Worm (Caenorhabditis elegans): Measurements from ENCODE around the gene unc-62.
A peak's percentile ranks its signal among the peaks of the same experiment; 100 is the strongest.

unc-62 gene

ce11 chrV:4507836-4508462 is 10.7 kb downstream of the unc-62 start (continued):
- peak; percentile 50 for TF ChIP-seq jun-1 (tag; optimal IDR thresholded peaks at IDR 0.05)
- peak; percentile 39 for TF ChIP-seq ztf-4 (tag; optimal IDR thresholded peaks at IDR 0.05)
- no peak for TF ChIP-seq grh-1 (GFP tag; IDR thresholded peaks at IDR 0.05)
- TF ChIP-seq vab-15 (tag; optimal IDR thresholded peaks at IDR 0.05): peak; percentile 68
- TF ChIP-seq tbx-2 (tag; optimal IDR thresholded peaks at IDR 0.05): peak; percentile 74
- peak; percentile 91 for TF ChIP-seq nhr-85 (tag)
- TF ChIP-seq mab-9 (GFP tag; IDR thresholded peaks at IDR 0.05): peak; percentile 57
- peak; percentile 74 for TF ChIP-seq nhr-47 (tag; optimal IDR thresholded peaks at IDR 0.05)
- TF ChIP-seq zip-4 (GFP tag; optimal IDR thresholded peaks at IDR 0.05): no peak
- TF ChIP-seq mep-1 (tag; optimal IDR thresholded peaks at IDR 0.05): peak; percentile 82
- no peak for TF ChIP-seq ceh-63 (GFP tag; optimal IDR thresholded peaks at IDR 0.05)
- peak; percentile 93 for TF ChIP-seq nhr-71 (tag; optimal IDR thresholded peaks at IDR 0.05)
- no peak for TF ChIP-seq aha-1 (tag; optimal IDR thresholded peaks at IDR 0.05)
- peak in 4 of 6 experiments; percentile 18 to 56 (median 39) for TF ChIP-seq elt-3 (tag; optimal IDR thresholded peaks at IDR 0.05)
- peak in 1 of 2 experiments; percentile 77 for TF ChIP-seq ztf-11 (tag; optimal IDR thresholded peaks at IDR 0.05)
- TF ChIP-seq lin-35 (GFP tag; optimal IDR thresholded peaks at IDR 0.05): peak in 1 of 2 experiments; percentile 52
- TF ChIP-seq egl-13 (tag; optimal IDR thresholded peaks at IDR 0.05): peak; percentile 72
- TF ChIP-seq nhr-20 (tag; optimal IDR thresholded peaks at IDR 0.05): peak; percentile 80
- TF ChIP-seq pag-3 (tag; optimal IDR thresholded peaks at IDR 0.05; ENCODE audit: borderline replicate concordance, insufficient read depth): peak; percentile 81
- peak; percentile 71 for TF ChIP-seq dsc-1 (tag; optimal IDR thresholded peaks at IDR 0.05)
- TF ChIP-seq hlh-17 (GFP tag; optimal IDR thresholded peaks at IDR 0.05; ENCODE audit: borderline replicate concordance): no peak
- peak; percentile 53 to 66 for TF ChIP-seq efl-1 (optimal IDR thresholded peaks at IDR 0.05)
- TF ChIP-seq efl-1 (GFP tag; optimal IDR thresholded peaks at IDR 0.05 in 1 of 2): peak; percentile 19 to 39
- no peak for TF ChIP-seq sox-4 (tag; optimal IDR thresholded peaks at IDR 0.05)
- TF ChIP-seq isw-1 (GFP tag; IDR thresholded peaks at IDR 0.05): peak; percentile 19; the same call in 1 of the 2 replicates
- peak; percentile 62 for TF ChIP-seq unc-86 (tag; optimal IDR thresholded peaks at IDR 0.05)
- no peak for TF ChIP-seq snpc-4 (tag; optimal IDR thresholded peaks at IDR 0.05)

- no peak for TF ChIP-seq lir-3 (tag; optimal IDR thresholded peaks at IDR 0.05; ENCODE audit: poor library complexity)
- TF ChIP-seq ces-1 (GFP tag; optimal IDR thresholded peaks at IDR 0.05): no peak
- TF ChIP-seq ceh-82 (tag; optimal IDR thresholded peaks at IDR 0.05): no peak
- TF ChIP-seq unc-62 (GFP tag; optimal IDR thresholded peaks at IDR 0.05): no peak
- no peak for TF ChIP-seq ceh-88 (GFP tag; IDR thresholded peaks at IDR 0.05)
- TF ChIP-seq nhr-20 (tag; optimal IDR thresholded peaks at IDR 0.05): no peak
- no peak for TF ChIP-seq nhr-85 (tag)
- no peak for TF ChIP-seq lin-15B (tag; optimal IDR thresholded peaks at IDR 0.05)
- TF ChIP-seq sox-4 (tag; optimal IDR thresholded peaks at IDR 0.05): no peak
- no peak for TF ChIP-seq unc-30 (tag; optimal IDR thresholded peaks at IDR 0.05)
- no peak for TF ChIP-seq ceh-90 (tag; optimal IDR thresholded peaks at IDR 0.05)
- no peak for TF ChIP-seq aha-1 (tag; optimal IDR thresholded peaks at IDR 0.05)
- TF ChIP-seq aly-2 (tag; optimal IDR thresholded peaks at IDR 0.05): no peak
- TF ChIP-seq nhr-237 (tag; optimal IDR thresholded peaks at IDR 0.05): no peak
These were observed 11.5 kb downstream of the unc-62 start for ce11 chrV:4508772-4509171.

ce11 chrV:4509319-4509937 is 12.2 kb downstream of the unc-62 start:
- no peak for TF ChIP-seq snpc-4 (tag; optimal IDR thresholded peaks at IDR 0.05)
- TF ChIP-seq Y116A8C.19 (tag; optimal IDR thresholded peaks at IDR 0.05; ENCODE audit: borderline replicate concordance): no peak
- TF ChIP-seq aly-2 (tag; optimal IDR thresholded peaks at IDR 0.05): no peak
- TF ChIP-seq efl-1 (optimal IDR thresholded peaks at IDR 0.05): no peak
- peak in 1 of 2 experiments; percentile 50 for TF ChIP-seq efl-1 (GFP tag; optimal IDR thresholded peaks at IDR 0.05 in 1 of 2)
- peak; percentile 70 for TF ChIP-seq nhr-85 (tag)
- TF ChIP-seq lsy-2 (tag; optimal IDR thresholded peaks at IDR 0.05): peak in 1 of 2 experiments; percentile 8
- TF ChIP-seq ceh-8 (GFP tag; optimal IDR thresholded peaks at IDR 0.05): no peak
- TF ChIP-seq zag-1 (tag; optimal IDR thresholded peaks at IDR 0.05): no peak
- TF ChIP-seq lin-14 (GFP tag; optimal IDR thresholded peaks at IDR 0.05): peak; percentile 17
- no peak for TF ChIP-seq C34B4.2 (tag; optimal IDR thresholded peaks at IDR 0.05)
- TF ChIP-seq egl-13 (tag; optimal IDR thresholded peaks at IDR 0.05): no peak
- TF ChIP-seq rnt-1 (tag; optimal IDR thresholded peaks at IDR 0.05): peak; percentile 24
